Worm (Caenorhabditis elegans) whole organism, L3 larva: ENCODE results near the gene cap-1.
"Not testable (repeated sequence)": the region's sequence is repeated elsewhere in the genome, so short reads cannot be mapped to it uniquely, and the experiment has no call there.

Source experiments
- R02D3.7 ChIP-seq: fragments of 150-350 bp; optimal IDR thresholded peaks from 2 replicates; lab custom pipeline; 2014; ENCODE audit warnings: missing biosample characterization, missing genetic modification characterization
- aly-2 ChIP-seq: fragments of 150-350 bp; optimal IDR thresholded peaks from 2 replicates; lab custom pipeline; 2014; ENCODE audit warnings: missing biosample characterization, missing genetic modification characterization
- ama-1 ChIP-seq: fragments of 150-350 bp; optimal IDR thresholded peaks from 2 replicates; lab custom pipeline; 2018
- ceh-16 ChIP-seq: sonication (generic microtip); optimal IDR thresholded peaks from 2 replicates; lab custom pipeline; 2017; ENCODE audit warnings: missing biosample characterization, missing genetic modification characterization
- ceh-82 ChIP-seq: fragments of 150-350 bp; optimal IDR thresholded peaks from 2 replicates; lab custom pipeline; 2014; ENCODE audit warnings: missing biosample characterization, missing genetic modification characterization
- ceh-9 ChIP-seq: sonication (generic microtip); optimal IDR thresholded peaks from 2 replicates; lab custom pipeline; 2018; ENCODE audit warnings: missing biosample characterization, missing genetic modification characterization
- egl-27 ChIP-seq: sonication (generic microtip); optimal IDR thresholded peaks from 4 replicates; lab custom pipeline; 2017; ENCODE audit warnings: missing biosample characterization, missing genetic modification reagents, missing genetic modification characterization
- egl-5 ChIP-seq: fragments of 150-350 bp; optimal IDR thresholded peaks from 2 replicates; lab custom pipeline; 2017; ENCODE audit warnings: missing biosample characterization, missing genetic modification reagents, missing genetic modification characterization, inconsistent platforms
- elt-2 ChIP-seq: sonication (generic microtip); optimal IDR thresholded peaks from 2 replicates; lab custom pipeline; 2016; ENCODE audit warnings: missing genetic modification reagents, mild to moderate bottlenecking, missing genetic modification characterization, missing compliant biosample characterization
- elt-3 ChIP-seq, 3 experiments: fragments of 150-350 bp in 1 of 3; sonication (generic microtip) in 2 of 3; optimal IDR thresholded peaks; 2 replicates in 2 of 3; 4 replicates in 1 of 3; lab custom pipeline; 2014 to 2017; ENCODE audit warnings: missing biosample characterization in 3 of 3, missing genetic modification characterization in 3 of 3
- eor-1 ChIP-seq, 2 experiments: fragments of 150-350 bp; optimal IDR thresholded peaks; 2 replicates each; lab custom pipeline; 2014 to 2018; ENCODE audit warnings: missing biosample characterization in 2 of 2, missing genetic modification characterization in 2 of 2
- fkh-2 ChIP-seq: fragments of 150-350 bp; optimal IDR thresholded peaks from 2 replicates; lab custom pipeline; 2014; ENCODE audit warnings: missing biosample characterization, missing genetic modification reagents, missing genetic modification characterization
- fos-1 ChIP-seq: fragments of 150-350 bp; optimal IDR thresholded peaks from 2 replicates; lab custom pipeline; 2014; ENCODE audit warnings: missing biosample characterization, missing genetic modification characterization
- lin-15B ChIP-seq: fragments of 150-350 bp; optimal IDR thresholded peaks from 2 replicates; lab custom pipeline; 2014; ENCODE audit warnings: missing biosample characterization, missing genetic modification characterization
- lin-39 ChIP-seq: fragments of 150-350 bp; optimal IDR thresholded peaks from 2 replicates; lab custom pipeline; 2018; ENCODE audit warnings: missing biosample characterization, missing genetic modification reagents, missing genetic modification characterization
- lsy-12 ChIP-seq: sonication (generic microtip); optimal IDR thresholded peaks from 2 replicates; lab custom pipeline; 2016; ENCODE audit warnings: mild to moderate bottlenecking, missing genetic modification characterization, missing compliant biosample characterization
- mdl-1 ChIP-seq: fragments of 150-350 bp; optimal IDR thresholded peaks from 2 replicates; lab custom pipeline; 2014; ENCODE audit warnings: missing biosample characterization, missing genetic modification characterization
- nfya-1 ChIP-seq: sonication (generic microtip); optimal IDR thresholded peaks from 2 replicates; lab custom pipeline; 2017; ENCODE audit warnings: missing genetic modification characterization, mild to moderate bottlenecking, missing compliant biosample characterization, antibody characterized with exemption, moderate library complexity; ENCODE audit not compliant: insufficient read depth
- nhr-12 ChIP-seq: fragments of 150-350 bp; optimal IDR thresholded peaks from 2 replicates; lab custom pipeline; 2014; ENCODE audit warnings: missing biosample characterization, missing genetic modification characterization
- nhr-43 ChIP-seq: sonication (generic microtip); optimal IDR thresholded peaks from 2 replicates; lab custom pipeline; 2016; ENCODE audit warnings: mild to moderate bottlenecking, missing genetic modification characterization, missing compliant biosample characterization; ENCODE audit not compliant: poor library complexity, severe bottlenecking
- nhr-67 ChIP-seq: fragments of 150-350 bp; optimal IDR thresholded peaks from 2 replicates; lab custom pipeline; 2014; ENCODE audit warnings: missing biosample characterization, missing genetic modification characterization
- nhr-76 ChIP-seq: fragments of 150-350 bp; sonication (generic microtip); optimal IDR thresholded peaks from 5 replicates; lab custom pipeline; 2014; ENCODE audit warnings: missing biosample characterization, missing genetic modification characterization
- nhr-77 ChIP-seq: fragments of 150-350 bp; optimal IDR thresholded peaks from 2 replicates; lab custom pipeline; 2014; ENCODE audit warnings: missing biosample characterization, missing genetic modification characterization
- pha-4 ChIP-seq: fragments of 150-350 bp; optimal IDR thresholded peaks from 2 replicates; lab custom pipeline; 2014; ENCODE audit warnings: missing biosample characterization, missing genetic modification reagents, missing genetic modification characterization
- pqm-1 ChIP-seq: fragments of 150-350 bp; optimal IDR thresholded peaks from 2 replicates; lab custom pipeline; 2017; ENCODE audit warnings: missing biosample characterization, missing genetic modification characterization, inconsistent platforms
- snpc-4 ChIP-seq: fragments of 150-350 bp; optimal IDR thresholded peaks from 2 replicates; lab custom pipeline; 2014; ENCODE audit warnings: missing biosample characterization, missing genetic modification characterization
- tbx-2 ChIP-seq: sonication (generic microtip); optimal IDR thresholded peaks from 2 replicates; lab custom pipeline; 2016; ENCODE audit warnings: mild to moderate bottlenecking, missing genetic modification characterization, missing compliant biosample characterization
- unc-39 ChIP-seq: sonication (generic microtip); optimal IDR thresholded peaks from 4 replicates; lab custom pipeline; 2017; ENCODE audit warnings: missing biosample characterization, missing genetic modification characterization
- unc-62 ChIP-seq: fragments of 150-350 bp; sonication (generic microtip); optimal IDR thresholded peaks from 4 replicates; lab custom pipeline; 2014; ENCODE audit warnings: missing biosample characterization, missing genetic modification reagents, missing genetic modification characterization
- zag-1 ChIP-seq: fragments of 150-350 bp; optimal IDR thresholded peaks from 2 replicates; lab custom pipeline; 2014; ENCODE audit warnings: missing biosample characterization, missing genetic modification characterization
- ztf-11 ChIP-seq: fragments of 150-350 bp; optimal IDR thresholded peaks from 2 replicates; lab custom pipeline; 2014; ENCODE audit warnings: missing biosample characterization, missing genetic modification characterization
- ztf-4 ChIP-seq: fragments of 150-350 bp; optimal IDR thresholded peaks from 2 replicates; lab custom pipeline; 2014; ENCODE audit warnings: missing biosample characterization, missing genetic modification characterization

cap-1 gene

ce11 chrIV:7247243-7247642 is 17.2 kb upstream of the cap-1 start, which contains the start of gene D2024.1:
D2024.1 (plus strand) TSS chrIV:7247543.
- TF ChIP-seq lin-39 (tag; lab: Kevin White, UChicago); eor-1 (tag; optimal IDR thresholded peaks at IDR 0.05; lab: Kevin White, UChicago); tbx-2 (tag; lab: Kevin White, UChicago): not testable (repeated sequence)

DNA sequence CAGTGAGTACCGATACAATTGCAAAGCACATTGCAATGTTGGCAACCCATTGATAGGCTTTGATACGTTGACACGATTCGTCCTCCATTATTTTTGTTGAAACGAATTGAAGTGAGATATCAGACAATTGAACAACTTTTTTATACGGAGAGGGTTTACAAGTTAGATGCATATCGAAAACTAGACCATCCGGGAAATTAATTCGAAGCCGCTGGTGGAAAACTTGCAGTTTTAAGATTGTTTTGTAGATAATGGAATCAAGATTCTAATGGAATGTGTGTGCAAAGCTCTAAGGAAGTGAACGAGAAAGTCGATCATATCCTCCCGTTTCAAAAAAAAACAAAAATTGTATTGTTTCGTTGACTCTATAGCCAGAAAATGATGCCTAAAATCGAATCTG is 16.5 kb upstream of the cap-1 start, which contains the start of gene col-114:
col-114 (minus strand) TSS at position 101 of the 400 bp plus-strand sequence.
- TF ChIP-seq lin-39 (tag; lab: Kevin White, UChicago) (no peak), zag-1 (no peak), nhr-67 (tag; lab: Kevin White, UChicago) (no peak), ztf-4 (no peak), elt-2 (tag; lab: Kevin White, UChicago) (no peak), ceh-82 (no peak), nhr-77 (tag; lab: Kevin White, UChicago) (no peak), egl-5 (tag; lab: Kevin White, UChicago) (no peak), elt-3 (tag; optimal IDR thresholded peaks at IDR 0.05; lab: Kevin White, UChicago) (no peak), mdl-1 (tag; lab: Kevin White, UChicago) (no peak), nfya-1 (tag; lab: Kevin White, UChicago) (no peak), ama-1 (lab: Kevin White, UChicago) (no peak), lin-15B (no peak), R02D3.7 (tag; lab: Kevin White, UChicago) (no peak), unc-39 (no peak)

- TF ChIP-seq nfya-1 (tag; lab: Kevin White, UChicago), result no peak
- no peak for TF ChIP-seq ztf-11
- no peak for TF ChIP-seq pha-4 (tag; lab: Kevin White, UChicago)
- TF ChIP-seq egl-5 (tag; lab: Kevin White, UChicago), result no peak
- TF ChIP-seq eor-1 (tag; optimal IDR thresholded peaks at IDR 0.05; lab: Kevin White, UChicago), result no peak
- TF ChIP-seq pqm-1 (tag; lab: Kevin White, UChicago), result no peak
- TF ChIP-seq nhr-77 (tag; lab: Kevin White, UChicago), result no peak
- TF ChIP-seq ceh-16, result no peak
- no peak for TF ChIP-seq lin-39 (tag; lab: Kevin White, UChicago)
- no peak for TF ChIP-seq lsy-12 (tag; lab: Kevin White, UChicago)
- TF ChIP-seq fkh-2 (tag; lab: Kevin White, UChicago), result no peak
- TF ChIP-seq snpc-4 (tag; lab: Kevin White, UChicago), result no peak
- no peak for TF ChIP-seq aly-2 (tag; lab: Kevin White, UChicago)
- no peak for TF ChIP-seq egl-27
- TF ChIP-seq unc-62 (GFP tag; lab: Kevin White, UChicago), result no peak
Measured at ce11 chrIV:7245592-7245991, 15.6 kb upstream of the cap-1 start.

DNA sequence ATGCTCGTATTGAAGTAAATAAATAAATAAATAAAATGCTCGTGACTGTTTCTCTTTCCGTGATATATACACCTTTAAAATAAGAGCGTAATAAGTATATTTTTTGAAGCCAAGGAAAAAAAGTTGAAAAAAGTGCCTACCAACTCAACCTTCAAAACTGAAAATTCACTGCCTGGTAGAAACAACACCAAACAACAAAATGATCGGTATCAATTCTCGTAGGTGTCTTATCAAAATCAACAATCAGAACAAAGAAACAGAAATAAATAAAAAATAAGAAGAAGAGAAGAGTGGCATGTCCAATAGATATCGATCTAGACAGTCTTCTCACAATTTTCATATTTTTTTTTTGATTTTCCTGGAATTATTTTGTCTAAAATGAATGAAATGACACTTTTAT is 13.9 kb upstream of the cap-1 start, which contains the start of gene afmd-1:
afmd-1 (plus strand) TSS at position 316 of the 400 bp plus-strand sequence.
- TF ChIP-seq lsy-12 (tag; lab: Kevin White, UChicago) (no peak), nhr-76 (tag; lab: Kevin White, UChicago) (peak; percentile 88)
- TF ChIP-seq, all 47 proteins: peak for 1

DNA sequence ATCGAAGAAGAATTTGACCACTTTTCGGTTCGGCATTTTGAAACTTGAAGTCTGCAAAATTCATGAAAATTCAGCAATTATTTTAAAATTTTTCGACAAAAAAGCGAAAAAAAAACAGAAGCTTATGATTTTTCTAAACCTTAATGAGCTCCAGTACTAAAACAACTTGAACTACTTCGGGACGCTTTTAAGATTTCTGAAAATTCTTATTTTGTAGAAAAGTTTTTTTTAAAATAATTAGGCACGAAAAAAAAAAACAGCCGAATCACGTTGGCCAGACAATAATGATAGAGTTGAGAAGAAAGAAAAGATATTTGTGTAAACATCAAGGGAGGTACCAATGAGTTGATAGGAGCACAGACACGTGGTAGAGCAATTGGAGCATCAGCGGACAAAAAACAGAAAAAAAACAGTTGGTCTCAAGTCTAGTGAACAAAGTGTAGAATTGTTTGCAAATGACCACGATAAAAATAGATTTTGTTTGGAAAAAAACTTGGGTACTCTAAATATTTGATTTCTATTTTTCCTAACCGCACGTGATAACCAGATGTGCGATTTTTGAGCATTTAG is 12.3 kb upstream of the cap-1 start, which contains the start of gene gstk-2:
gstk-2 (minus strand) TSS at position 51 of the 570 bp plus-strand sequence.
- TF ChIP-seq pha-4 (tag; lab: Kevin White, UChicago), result peak; percentile 90
- TF ChIP-seq nfya-1 (tag; lab: Kevin White, UChicago), result peak; percentile 45
- TF ChIP-seq ztf-11, result no peak
- TF ChIP-seq nhr-12 (tag; lab: Kevin White, UChicago), result no peak
- TF ChIP-seq fkh-2 (tag; lab: Kevin White, UChicago), result no peak
- peak; percentile 5 for TF ChIP-seq lin-39 (tag; lab: Kevin White, UChicago)
- TF ChIP-seq aly-2 (tag; lab: Kevin White, UChicago), result no peak
- TF ChIP-seq elt-3 (tag; optimal IDR thresholded peaks at IDR 0.05; lab: Kevin White, UChicago), result no peak
- no peak for TF ChIP-seq lsy-12 (tag; lab: Kevin White, UChicago)
- TF ChIP-seq fos-1 (tag; lab: Kevin White, UChicago), result no peak
- no peak for TF ChIP-seq ceh-9 (tag; lab: Kevin White, UChicago)
- no peak for TF ChIP-seq nhr-43
- TF ChIP-seq egl-5 (tag; lab: Kevin White, UChicago), result peak; percentile 2
- TF ChIP-seq, all 47 proteins: peak for 4
